Fruit fly (Drosophila melanogaster): ENCODE measurements around the gene CG3246.

CG3246 gene

DNA sequence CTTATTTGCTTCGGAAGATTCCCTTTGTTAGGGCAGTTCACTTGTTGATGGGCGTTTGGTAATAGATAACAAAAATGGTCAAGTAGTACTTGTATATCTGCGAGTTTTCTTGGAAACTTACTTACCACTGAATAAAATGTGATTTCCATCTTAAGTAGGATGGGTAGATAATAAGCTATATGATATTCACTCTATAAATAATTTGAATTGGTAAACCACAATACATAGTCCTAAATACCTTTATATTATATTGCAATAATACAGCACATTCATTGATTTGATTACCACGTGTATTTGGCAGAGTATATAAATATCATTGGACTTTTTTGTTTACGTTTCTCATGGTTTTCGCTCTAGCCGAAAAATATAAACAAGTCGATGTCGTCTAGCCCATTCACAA is 14.2 kb upstream of the CG3246 start (continued):
- TF ChIP-seq bsh (GFP tag; optimal IDR thresholded peaks at IDR 0.05): peak in 1 of 2 experiments; percentile 42
- TF ChIP-seq salm (tag; optimal IDR thresholded peaks at IDR 0.05): peak; percentile 24
- TF ChIP-seq CG11695 (GFP tag; IDR thresholded peaks at IDR 0.05): peak; percentile 72; the same call in 2 of the 3 replicates
- TF ChIP-seq CG8388 (GFP tag; optimal IDR thresholded peaks at IDR 0.05): peak; percentile 27
- TF ChIP-seq shn (GFP tag; optimal IDR thresholded peaks at IDR 0.05): peak; percentile 26
- TF ChIP-seq Pdp1 (GFP tag; optimal IDR thresholded peaks at IDR 0.05): peak; percentile 43 to 52
- no peak for TF ChIP-seq CG17328 (GFP tag; IDR thresholded peaks at IDR 0.05)
- TF ChIP-seq Dll (GFP tag; IDR thresholded peaks at IDR 0.05; ENCODE audit: partially characterized antibody): no peak
- no peak for TF ChIP-seq da (GFP tag; optimal IDR thresholded peaks at IDR 0.05)
- TF ChIP-seq CG3407 (GFP tag; optimal IDR thresholded peaks at IDR 0.05): peak; percentile 6
- TF ChIP-seq kah (GFP tag; optimal IDR thresholded peaks at IDR 0.05): no peak
- no peak for TF ChIP-seq CG16813 (GFP tag; IDR thresholded peaks at IDR 0.05; ENCODE audit: partially characterized antibody)
- TF ChIP-seq Optix (GFP tag; IDR thresholded peaks at IDR 0.05): no peak
- no peak for TF ChIP-seq CG9876 (GFP tag; optimal IDR thresholded peaks at IDR 0.05)
- no peak for TF ChIP-seq Stat92E (GFP tag; optimal IDR thresholded peaks at IDR 0.05)
- no peak for TF ChIP-seq hkb (optimal IDR thresholded peaks at IDR 0.05)
- TF ChIP-seq hkb (GFP tag; IDR thresholded peaks at IDR 0.05): no peak
- TF ChIP-seq CG32532 (GFP tag; IDR thresholded peaks at IDR 0.05): peak; percentile 58; the same call in 1 of the 2 replicates
- TF ChIP-seq CG6272 (GFP tag; IDR thresholded peaks at IDR 0.05): no peak
- TF ChIP-seq croc (GFP tag; conservative IDR thresholded peaks at IDR 0.05): no peak; the same call in 2 of the 3 replicates
- peak; percentile 50 for TF ChIP-seq slou (GFP tag; optimal IDR thresholded peaks at IDR 0.05)
- TF ChIP-seq tio (GFP tag; optimal IDR thresholded peaks at IDR 0.05): peak; percentile 12
- peak; percentile 72 for TF ChIP-seq CG9817 (tag; optimal IDR thresholded peaks at IDR 0.05)
- no peak for TF ChIP-seq CG13123 (GFP tag; optimal IDR thresholded peaks at IDR 0.05)
- no peak for TF ChIP-seq tll (GFP tag; optimal IDR thresholded peaks at IDR 0.05)
- TF ChIP-seq CG11504 (tag; optimal IDR thresholded peaks at IDR 0.05): peak; percentile 77
- no peak for TF ChIP-seq ap (GFP tag; IDR thresholded peaks at IDR 0.05)
- TF ChIP-seq bab2 (GFP tag; optimal IDR thresholded peaks at IDR 0.05): peak; percentile 50
- TF ChIP-seq stwl (tag; optimal IDR thresholded peaks at IDR 0.05): no peak
- peak; percentile 27 for TF ChIP-seq maf-S (GFP tag; optimal IDR thresholded peaks at IDR 0.05)
- peak; percentile 65; the same call in 1 of the 2 replicates for TF ChIP-seq Atf6 (GFP tag; IDR thresholded peaks at IDR 0.05)
- peak; percentile 77 for TF ChIP-seq Sox100B (GFP tag; optimal IDR thresholded peaks at IDR 0.05)
- TF ChIP-seq CG17359 (tag; optimal IDR thresholded peaks at IDR 0.05): peak; percentile 52
- TF ChIP-seq Sry-β (GFP tag; optimal IDR thresholded peaks at IDR 0.05): no peak
- peak; percentile 50 for TF ChIP-seq Ssrp (tag; optimal IDR thresholded peaks at IDR 0.05)
- TF ChIP-seq esg (GFP tag; conservative IDR thresholded peaks at IDR 0.05): peak; percentile 59
- peak; percentile 45; the same call in 1 of the 2 replicates for TF ChIP-seq gsb (GFP tag; IDR thresholded peaks at IDR 0.05)
- no peak for TF ChIP-seq CG3163 (GFP tag; optimal IDR thresholded peaks at IDR 0.05)
- TF ChIP-seq ham (GFP tag; IDR thresholded peaks at IDR 0.05): no peak
- TF ChIP-seq CG3281 (GFP tag; optimal IDR thresholded peaks at IDR 0.05): peak; percentile 65
- no peak; the same call in 2 of the 3 replicates for TF ChIP-seq Mrtf (GFP tag; IDR thresholded peaks at IDR 0.05)
- no peak for TF ChIP-seq jigr1 (GFP tag; IDR thresholded peaks at IDR 0.05)
- TF ChIP-seq fd102C (GFP tag; optimal IDR thresholded peaks at IDR 0.05): no peak
- peak; percentile 68 for TF ChIP-seq CG10147 (GFP tag; optimal IDR thresholded peaks at IDR 0.05)
- TF ChIP-seq z (GFP tag; IDR thresholded peaks at IDR 0.05): no peak
- no peak for TF ChIP-seq sim (GFP tag; IDR thresholded peaks at IDR 0.05)
- peak; percentile 64 for TF ChIP-seq tap (tag; optimal IDR thresholded peaks at IDR 0.05)
- peak; percentile 77 for TF ChIP-seq Dek (tag; optimal IDR thresholded peaks at IDR 0.05)
- no peak for TF ChIP-seq amos (GFP tag; IDR thresholded peaks at IDR 0.05; ENCODE audit: partially characterized antibody)
- TF ChIP-seq CG32772 (GFP tag; IDR thresholded peaks at IDR 0.05): peak; percentile 7; the same call in 1 of the 2 replicates
- TF ChIP-seq CG14667 (GFP tag; IDR thresholded peaks at IDR 0.05): peak; percentile 38
